Worm (Caenorhabditis elegans) whole organism, mixed stage, embryonic: ENCODE results near the gene M57.1.

Experiments
- M03D4.4 ChIP-seq: sonication (generic microtip); optimal IDR thresholded peaks from 2 replicates; lab custom pipeline; 2017; ENCODE audit warnings: mild to moderate bottlenecking, missing genetic modification characterization, missing compliant biosample characterization
- bed-3 ChIP-seq: fragments of 200-800 bp; sonication (Bioruptor generic); optimal IDR thresholded peaks from 3 replicates; lab custom pipeline; 2018; ENCODE audit warnings: mild to moderate bottlenecking, missing genetic modification characterization, moderate library complexity, missing compliant biosample characterization
- blmp-1 ChIP-seq: fragments of 150-350 bp; optimal IDR thresholded peaks from 2 replicates; lab custom pipeline; 2014; ENCODE audit warnings: missing biosample characterization, missing genetic modification characterization
- ceh-39 ChIP-seq: fragments of 150-350 bp; optimal IDR thresholded peaks from 2 replicates; lab custom pipeline; 2014; ENCODE audit warnings: missing biosample characterization, missing genetic modification characterization
- ceh-43 ChIP-seq: fragments of 200-800 bp; sonication (Bioruptor generic); optimal IDR thresholded peaks from 2 replicates; lab custom pipeline; 2018; ENCODE audit warnings: mild to moderate bottlenecking, missing genetic modification characterization, moderate library complexity, missing compliant biosample characterization
- ceh-83 ChIP-seq: fragments of 200-800 bp; sonication (Bioruptor generic); optimal IDR thresholded peaks from 2 replicates; lab custom pipeline; 2018; ENCODE audit warnings: mild to moderate bottlenecking, missing genetic modification characterization, missing compliant biosample characterization
- ces-1 ChIP-seq: fragments of 150-350 bp; optimal IDR thresholded peaks from 2 replicates; lab custom pipeline; 2014; ENCODE audit warnings: missing biosample characterization, missing genetic modification reagents, missing genetic modification characterization
- cnd-1 ChIP-seq: fragments of 200-800 bp; sonication (Bioruptor generic); optimal IDR thresholded peaks from 2 replicates; lab custom pipeline; 2018; ENCODE audit warnings: mild to moderate bottlenecking, missing genetic modification characterization, missing compliant biosample characterization
- drap-1 ChIP-seq: fragments of 200-800 bp; sonication (Bioruptor generic); optimal IDR thresholded peaks from 3 replicates; lab custom pipeline; 2018; ENCODE audit warnings: mild to moderate bottlenecking, missing genetic modification characterization, missing compliant biosample characterization
- elt-1 ChIP-seq: sonication (generic microtip); optimal IDR thresholded peaks from 2 replicates; lab custom pipeline; 2017; ENCODE audit warnings: missing genetic modification characterization, mild to moderate bottlenecking, missing compliant biosample characterization, antibody characterized with exemption, moderate library complexity, borderline replicate concordance; ENCODE audit not compliant: insufficient read depth
- elt-3 ChIP-seq: fragments of 150-350 bp; optimal IDR thresholded peaks from 2 replicates; lab custom pipeline; 2014; ENCODE audit warnings: missing biosample characterization, missing genetic modification characterization
- flh-1 ChIP-seq: fragments of 200-800 bp; sonication (Bioruptor generic); optimal IDR thresholded peaks from 2 replicates; lab custom pipeline; 2018; ENCODE audit warnings: mild to moderate bottlenecking, missing genetic modification characterization, moderate library complexity, missing compliant biosample characterization
- ham-2 ChIP-seq: fragments of 200-800 bp; sonication (Bioruptor generic); optimal IDR thresholded peaks from 2 replicates; lab custom pipeline; 2018; ENCODE audit warnings: mild to moderate bottlenecking, missing genetic modification characterization, missing compliant biosample characterization
- hlh-1 ChIP-seq: fragments of 150-350 bp; optimal IDR thresholded peaks from 2 replicates; lab custom pipeline; 2014; ENCODE audit warnings: missing biosample characterization, missing genetic modification reagents, missing genetic modification characterization
- lin-13 ChIP-seq: fragments of 150-350 bp; optimal IDR thresholded peaks from 2 replicates; lab custom pipeline; 2014; ENCODE audit warnings: missing biosample characterization, missing genetic modification characterization
- lin-32 ChIP-seq: fragments of 200-800 bp; sonication (Bioruptor generic); optimal IDR thresholded peaks from 2 replicates; lab custom pipeline; 2018; ENCODE audit warnings: mild to moderate bottlenecking, missing genetic modification characterization, missing compliant biosample characterization
- lsy-2 ChIP-seq: fragments of 150-350 bp; optimal IDR thresholded peaks from 2 replicates; lab custom pipeline; 2014; ENCODE audit warnings: missing biosample characterization, missing genetic modification characterization
- mab-5 ChIP-seq: fragments of 150-350 bp; optimal IDR thresholded peaks from 2 replicates; lab custom pipeline; 2014; ENCODE audit warnings: missing biosample characterization, missing genetic modification characterization
- mep-1 ChIP-seq: fragments of 150-350 bp; optimal IDR thresholded peaks from 2 replicates; lab custom pipeline; 2017; ENCODE audit warnings: missing biosample characterization, missing genetic modification reagents, missing genetic modification characterization, inconsistent platforms
- mls-2 ChIP-seq: sonication (generic microtip); optimal IDR thresholded peaks from 2 replicates; lab custom pipeline; 2016; ENCODE audit warnings: mild to moderate bottlenecking, missing genetic modification characterization, moderate library complexity, missing compliant biosample characterization
- nhr-12 ChIP-seq: fragments of 150-350 bp; optimal IDR thresholded peaks from 2 replicates; lab custom pipeline; 2014; ENCODE audit warnings: missing biosample characterization, missing genetic modification characterization
- nhr-2 ChIP-seq: fragments of 150-350 bp; optimal IDR thresholded peaks from 2 replicates; lab custom pipeline; 2014; ENCODE audit warnings: missing biosample characterization, missing genetic modification characterization
- nhr-237 ChIP-seq: fragments of 150-350 bp; optimal IDR thresholded peaks from 2 replicates; lab custom pipeline; 2014; ENCODE audit warnings: missing biosample characterization, missing genetic modification characterization
- nhr-28 ChIP-seq: fragments of 150-350 bp; optimal IDR thresholded peaks from 2 replicates; lab custom pipeline; 2014; ENCODE audit warnings: missing biosample characterization, missing genetic modification characterization
- nhr-76 ChIP-seq: sonication (generic microtip); optimal IDR thresholded peaks from 2 replicates; lab custom pipeline; 2017; ENCODE audit warnings: missing biosample characterization, missing genetic modification characterization
- pha-4 ChIP-seq: fragments of 150-350 bp; optimal IDR thresholded peaks from 2 replicates; lab custom pipeline; 2018; ENCODE audit warnings: missing biosample characterization, missing genetic modification reagents, missing genetic modification characterization
- sem-2 ChIP-seq: fragments of 200-800 bp; sonication (Bioruptor generic); optimal IDR thresholded peaks from 2 replicates; lab custom pipeline; 2018; ENCODE audit warnings: mild to moderate bottlenecking, missing genetic modification characterization, missing compliant biosample characterization
- snpc-4 ChIP-seq: fragments of 150-350 bp; optimal IDR thresholded peaks from 2 replicates; lab custom pipeline; 2014; ENCODE audit warnings: missing biosample characterization, missing genetic modification characterization
- sptf-1 ChIP-seq: sonication (generic microtip); optimal IDR thresholded peaks from 2 replicates; lab custom pipeline; 2017; ENCODE audit warnings: mild to moderate bottlenecking, missing genetic modification characterization, moderate library complexity, missing compliant biosample characterization
- tbx-8 ChIP-seq: fragments of 200-800 bp; sonication (Bioruptor generic); optimal IDR thresholded peaks from 2 replicates; lab custom pipeline; 2018; ENCODE audit warnings: mild to moderate bottlenecking, missing genetic modification characterization, moderate library complexity, missing compliant biosample characterization
- unc-120 ChIP-seq: sonication (generic microtip); optimal IDR thresholded peaks from 2 replicates; lab custom pipeline; 2017; ENCODE audit warnings: missing genetic modification characterization, missing compliant biosample characterization; ENCODE audit not compliant: poor library complexity, severe bottlenecking
- unc-39 ChIP-seq: fragments of 150-350 bp; optimal IDR thresholded peaks from 2 replicates; lab custom pipeline; 2014; ENCODE audit warnings: missing biosample characterization, missing genetic modification characterization
- unc-62 ChIP-seq: fragments of 150-350 bp; optimal IDR thresholded peaks from 2 replicates; lab custom pipeline; 2014; ENCODE audit warnings: missing biosample characterization, missing genetic modification reagents, missing genetic modification characterization
- zip-8 ChIP-seq: fragments of 150-350 bp; optimal IDR thresholded peaks from 2 replicates; lab custom pipeline; 2014; ENCODE audit warnings: missing biosample characterization, missing genetic modification characterization
- ztf-11 ChIP-seq: fragments of 150-350 bp; optimal IDR thresholded peaks from 2 replicates; lab custom pipeline; 2014; ENCODE audit warnings: missing biosample characterization, missing genetic modification characterization

M57.1 gene

DNA sequence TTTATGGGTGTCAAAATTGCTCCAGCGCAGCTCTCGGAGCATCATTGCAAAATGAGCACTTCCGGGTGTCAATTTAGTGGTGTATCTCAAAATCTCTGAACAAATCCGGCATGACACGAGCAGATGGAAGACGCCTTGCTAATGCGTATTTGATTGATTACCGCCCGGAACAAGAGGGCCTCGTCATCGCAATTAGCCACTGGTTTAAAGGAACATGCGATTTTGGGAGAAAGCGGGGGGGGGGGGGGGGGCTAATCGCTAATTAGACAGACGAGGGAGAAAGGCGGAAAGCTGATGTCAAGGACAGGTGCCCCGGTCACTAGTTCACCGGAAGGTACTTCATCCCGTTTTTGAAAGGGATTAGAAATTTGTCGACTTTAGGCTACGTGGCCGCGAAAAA, 10.6 kb upstream of the M57.1 start:
- TF ChIP-seq tbx-8 (GFP tag; lab: Kevin White, UChicago) (peak; percentile 36), ces-1 (GFP tag; lab: Kevin White, UChicago) (peak; percentile 68), lin-32 (GFP tag; lab: Kevin White, UChicago) (peak; percentile 60), cnd-1 (tag; lab: Kevin White, UChicago) (peak; percentile 67), nhr-76 (tag; lab: Kevin White, UChicago) (no peak), elt-3 (tag; lab: Kevin White, UChicago) (no peak), M03D4.4 (tag; lab: Kevin White, UChicago) (peak; percentile 29), nhr-2 (tag; lab: Kevin White, UChicago) (peak; percentile 29), ham-2 (peak; percentile 84), ceh-43 (GFP tag; lab: Kevin White, UChicago) (peak; percentile 77), pha-4 (tag; lab: Kevin White, UChicago) (no peak), unc-62 (peak; percentile 75), drap-1 (peak; percentile 43), mls-2 (tag; lab: Kevin White, UChicago) (peak; percentile 84), unc-120 (tag; lab: Kevin White, UChicago) (no peak), lin-13 (tag; lab: Kevin White, UChicago) (no peak), sptf-1 (tag; lab: Kevin White, UChicago) (peak; percentile 48), hlh-1 (no peak), flh-1 (GFP tag; lab: Kevin White, UChicago) (no peak)

DNA sequence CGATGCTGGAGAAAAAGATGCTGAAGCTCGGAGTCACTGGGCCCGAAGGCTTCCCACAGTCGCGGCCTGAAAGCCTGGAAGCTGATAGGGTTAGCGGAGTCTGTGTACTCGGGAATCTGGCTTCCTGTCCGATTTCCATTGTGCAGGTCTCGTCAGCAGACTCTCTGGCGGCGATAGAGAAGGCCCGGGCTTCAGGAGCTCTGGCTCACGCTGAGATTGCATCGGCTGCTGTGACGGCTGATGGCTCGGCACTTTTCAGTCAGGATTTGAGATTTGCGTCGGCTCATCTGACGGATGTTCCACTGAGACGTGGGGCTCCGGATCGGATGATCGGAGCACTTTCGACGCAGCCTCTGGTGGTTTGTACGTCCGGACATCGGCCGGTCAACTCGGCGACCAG, 8.8 kb upstream of the M57.1 start:
- TF ChIP-seq lsy-2 (tag; lab: Kevin White, UChicago) (no peak), elt-3 (tag; lab: Kevin White, UChicago) (no peak), flh-1 (GFP tag; lab: Kevin White, UChicago) (no peak), unc-39 (tag; lab: Kevin White, UChicago) (no peak)
- TF ChIP-seq, all 35 proteins: peak for 0

DNA sequence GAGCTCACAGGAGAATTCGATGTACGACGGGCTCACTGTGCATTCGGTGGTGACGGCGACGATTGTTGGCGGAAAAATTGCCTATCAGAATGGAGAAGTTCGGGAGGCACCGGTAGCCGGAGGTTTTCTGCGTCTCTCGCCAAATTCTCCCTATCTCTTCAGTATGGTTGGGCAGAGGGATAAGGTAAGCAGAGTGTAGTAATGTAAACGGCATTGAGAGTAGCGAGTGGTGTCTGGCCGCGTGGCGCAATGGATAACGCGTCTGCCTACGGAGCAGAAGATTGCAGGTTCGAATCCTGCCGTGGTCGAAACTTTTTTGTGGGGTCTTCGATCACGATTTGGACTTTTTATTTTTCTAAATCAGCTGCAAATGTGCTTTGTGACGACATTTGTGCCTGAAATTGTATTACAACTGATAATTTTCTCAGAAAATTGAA, 7.7 kb upstream of the M57.1 start:
- peak; percentile 53 for TF ChIP-seq lin-32 (GFP tag; lab: Kevin White, UChicago)
- TF ChIP-seq unc-62 = peak; percentile 17
- TF ChIP-seq pha-4 (tag; lab: Kevin White, UChicago) = no peak
- TF ChIP-seq nhr-76 (tag; lab: Kevin White, UChicago) = no peak
- TF ChIP-seq mep-1 (tag; lab: Kevin White, UChicago) = no peak
- TF ChIP-seq snpc-4 (tag; lab: Kevin White, UChicago) = no peak
- peak; percentile 5 for TF ChIP-seq nhr-28 (tag; lab: Kevin White, UChicago)
- no peak for TF ChIP-seq mab-5 (tag; lab: Kevin White, UChicago)
- peak; percentile 90 for TF ChIP-seq sptf-1 (tag; lab: Kevin White, UChicago)
- TF ChIP-seq nhr-237 = no peak
- peak; percentile 67 for TF ChIP-seq ham-2
- TF ChIP-seq lsy-2 (tag; lab: Kevin White, UChicago) = no peak
- TF ChIP-seq M03D4.4 (tag; lab: Kevin White, UChicago) = peak; percentile 89
- peak; percentile 83 for TF ChIP-seq cnd-1 (tag; lab: Kevin White, UChicago)
- peak; percentile 82 for TF ChIP-seq sem-2 (GFP tag; lab: Kevin White, UChicago)
- no peak for TF ChIP-seq nhr-12 (tag; lab: Kevin White, UChicago)
- no peak for TF ChIP-seq elt-3 (tag; lab: Kevin White, UChicago)
- TF ChIP-seq hlh-1 = no peak
- TF ChIP-seq bed-3 (GFP tag; lab: Kevin White, UChicago) = peak; percentile 57
- peak; percentile 88 for TF ChIP-seq mls-2 (tag; lab: Kevin White, UChicago)
- TF ChIP-seq nhr-2 (tag; lab: Kevin White, UChicago) = no peak
- peak; percentile 54 for TF ChIP-seq flh-1 (GFP tag; lab: Kevin White, UChicago)
- no peak for TF ChIP-seq blmp-1 (tag; lab: Kevin White, UChicago)
- TF ChIP-seq zip-8 (tag; lab: Kevin White, UChicago) = no peak
- no peak for TF ChIP-seq elt-1
- no peak for TF ChIP-seq ces-1 (GFP tag; lab: Kevin White, UChicago)
- peak; percentile 74 for TF ChIP-seq unc-120 (tag; lab: Kevin White, UChicago)
- TF ChIP-seq drap-1 = peak; percentile 88
- peak; percentile 26 for TF ChIP-seq unc-39 (tag; lab: Kevin White, UChicago)
- peak; percentile 75 for TF ChIP-seq ceh-43 (GFP tag; lab: Kevin White, UChicago)
- TF ChIP-seq ceh-39 = no peak
- no peak for TF ChIP-seq lin-13 (tag; lab: Kevin White, UChicago)
- no peak for TF ChIP-seq ztf-11 (tag; lab: Kevin White, UChicago)
- peak; percentile 83 for TF ChIP-seq ceh-83 (GFP tag; lab: Kevin White, UChicago)
- TF ChIP-seq tbx-8 (GFP tag; lab: Kevin White, UChicago) = peak; percentile 54
